Fruit fly (Drosophila melanogaster) whole organism, embryonic: ENCODE data around the gene Cpsf73.

Experiments used
- Antp ChIP-seq: fragments of 200-800 bp; sonication (Bioruptor generic); optimal IDR thresholded peaks from 3 replicates; lab custom pipeline; 2016; ENCODE audit warnings: missing biosample characterization, missing genetic modification characterization
- Blimp-1 ChIP-seq: fragments of 200-800 bp; sonication (Bioruptor generic); optimal IDR thresholded peaks from 3 replicates; lab custom pipeline; 2018; ENCODE audit warnings: missing biosample characterization, missing genetic modification characterization, mild to moderate bottlenecking, moderate library complexity, missing genetic modification reagents
- CG10979 ChIP-seq: fragments of 200-800 bp; sonication (Bioruptor generic); optimal IDR thresholded peaks from 2 replicates; lab custom pipeline; 2018; ENCODE audit warnings: missing biosample characterization, mild to moderate bottlenecking, missing genetic modification characterization, moderate library complexity
- CG11695 ChIP-seq: fragments of 200-800 bp; sonication (Bioruptor generic); IDR thresholded peaks from 3 replicates; pipeline ENCODE4 v1.3.6; 2022; ENCODE audit warnings: missing biosample characterization, missing genetic modification characterization
- CG12769 ChIP-seq: fragments of 200-800 bp; sonication (Bioruptor generic); optimal IDR thresholded peaks from 2 replicates; lab custom pipeline; 2019; ENCODE audit warnings: missing biosample characterization, mild to moderate bottlenecking, missing genetic modification characterization, moderate library complexity
- CG16813 ChIP-seq: fragments of 200-800 bp; sonication (Bioruptor generic); IDR thresholded peaks from 3 replicates; pipeline ENCODE4 v1.3.6; 2022; ENCODE audit warnings: missing biosample characterization, missing genetic modification characterization; ENCODE audit not compliant: partially characterized antibody
- CG17359 ChIP-seq: fragments of 200-800 bp; sonication (Bioruptor generic); optimal IDR thresholded peaks from 3 replicates; lab custom pipeline; 2018; ENCODE audit warnings: missing biosample characterization, mild to moderate bottlenecking, missing genetic modification characterization, moderate library complexity
- CG3847 ChIP-seq: fragments of 200-800 bp; sonication (Bioruptor generic); IDR thresholded peaks from 2 replicates; pipeline ENCODE4 v1.3.6; 2022; ENCODE audit warnings: missing biosample characterization, missing genetic modification characterization
- CG4617 ChIP-seq: fragments of 200-800 bp; sonication (Bioruptor generic); optimal IDR thresholded peaks from 3 replicates; lab custom pipeline; 2016; ENCODE audit warnings: missing biosample characterization, missing genetic modification characterization, borderline replicate concordance
- CG6175 ChIP-seq: fragments of 200-800 bp; sonication (Bioruptor generic); IDR thresholded peaks from 3 replicates; pipeline ENCODE4 v1.3.6; 2022; ENCODE audit warnings: missing biosample characterization, missing genetic modification characterization
- CG6272 ChIP-seq: fragments of 200-800 bp; sonication (Bioruptor generic); IDR thresholded peaks from 2 replicates; pipeline ENCODE4 v1.3.6; 2022; ENCODE audit warnings: missing biosample characterization, missing genetic modification characterization
- CG6791 ChIP-seq: fragments of 200-800 bp; sonication (Bioruptor generic); IDR thresholded peaks from 3 replicates; pipeline ENCODE4 v1.3.6; 2022; ENCODE audit warnings: missing biosample characterization, missing genetic modification characterization; ENCODE audit not compliant: partially characterized antibody
- CG8388 ChIP-seq: fragments of 200-800 bp; sonication (Bioruptor generic); optimal IDR thresholded peaks from 2 replicates; lab custom pipeline; 2019; ENCODE audit warnings: missing biosample characterization, mild to moderate bottlenecking, missing genetic modification characterization, moderate library complexity
- CoRest ChIP-seq: fragments of 200-800 bp; sonication (Bioruptor generic); optimal IDR thresholded peaks from 3 replicates; lab custom pipeline; 2018; ENCODE audit warnings: missing biosample characterization, mild to moderate bottlenecking, missing genetic modification characterization, moderate library complexity
- Deaf1 ChIP-seq: fragments of 200-800 bp; optimal IDR thresholded peaks from 3 replicates; lab custom pipeline; 2019; ENCODE audit warnings: missing biosample characterization, mild to moderate bottlenecking, missing genetic modification characterization, moderate library complexity
- Dll ChIP-seq: fragments of 200-800 bp; sonication (Bioruptor generic); IDR thresholded peaks from 4 replicates; pipeline ENCODE4 v1.3.6; 2022; ENCODE audit warnings: missing biosample characterization, missing genetic modification characterization; ENCODE audit not compliant: partially characterized antibody
- Elba2 ChIP-seq: fragments of 200-800 bp; sonication (Bioruptor generic); optimal IDR thresholded peaks from 3 replicates; lab custom pipeline; 2016; ENCODE audit warnings: missing biosample characterization, missing genetic modification characterization
- HLH3B ChIP-seq: fragments of 200-800 bp; sonication (Bioruptor generic); IDR thresholded peaks from 2 replicates; pipeline ENCODE4 v1.3.6; 2022; ENCODE audit warnings: missing biosample characterization, missing genetic modification characterization
- Lpt ChIP-seq: fragments of >200 bp; optimal IDR thresholded peaks from 2 replicates; lab custom pipeline; 2018; ENCODE audit warnings: missing biosample characterization, missing genetic modification characterization
- Med ChIP-seq: fragments of 200-800 bp; sonication (Bioruptor generic); peaks from one replicate; lab custom pipeline; 2016; ENCODE audit warnings: missing biosample characterization, missing genetic modification characterization, mild to moderate bottlenecking, inconsistent platforms, moderate library complexity
- Scr ChIP-seq: fragments of 200-800 bp; sonication (Bioruptor generic); IDR thresholded peaks from 2 replicates; pipeline ENCODE4 v1.3.6; 2022; ENCODE audit warnings: missing biosample characterization, missing genetic modification characterization; ENCODE audit not compliant: partially characterized antibody
- YL-1 ChIP-seq: fragments of 200-800 bp; sonication (Bioruptor generic); optimal IDR thresholded peaks from 3 replicates; lab custom pipeline; 2017; ENCODE audit warnings: missing biosample characterization, mild to moderate bottlenecking, missing genetic modification characterization
- ato ChIP-seq: fragments of 200-800 bp; sonication (Bioruptor generic); IDR thresholded peaks from 2 replicates; pipeline ENCODE4 v1.3.6; 2022; ENCODE audit warnings: missing biosample characterization, missing genetic modification characterization; ENCODE audit not compliant: partially characterized antibody
- az2 ChIP-seq: fragments of 200-800 bp; sonication (Bioruptor generic); optimal IDR thresholded peaks from 3 replicates; lab custom pipeline; 2016; ENCODE audit warnings: missing biosample characterization, missing genetic modification characterization
- bbx ChIP-seq: fragments of 200-800 bp; sonication (Bioruptor generic); IDR thresholded peaks from 2 replicates; pipeline ENCODE4 v1.3.6; 2022; ENCODE audit warnings: missing biosample characterization, missing genetic modification characterization; ENCODE audit not compliant: partially characterized antibody
- chm ChIP-seq: fragments of 200-800 bp; sonication (Bioruptor generic); IDR thresholded peaks from 2 replicates; pipeline ENCODE4 v1.3.6; 2022; ENCODE audit warnings: missing biosample characterization, missing genetic modification characterization
- da ChIP-seq: fragments of 200-800 bp; sonication (Bioruptor generic); optimal IDR thresholded peaks from 2 replicates; lab custom pipeline; 2016; ENCODE audit warnings: missing biosample characterization, missing genetic modification characterization
- gfzf ChIP-seq: fragments of 200-800 bp; sonication (Bioruptor generic); optimal IDR thresholded peaks from 2 replicates; lab custom pipeline; 2016; ENCODE audit warnings: missing biosample characterization, mild to moderate bottlenecking, missing genetic modification characterization, moderate library complexity
- grau ChIP-seq: fragments of 200-800 bp; optimal IDR thresholded peaks from 3 replicates; lab custom pipeline; 2019; ENCODE audit warnings: missing biosample characterization, mild to moderate bottlenecking, missing genetic modification characterization, moderate library complexity
- h ChIP-seq: fragments of >200 bp; optimal IDR thresholded peaks from 2 replicates; lab custom pipeline; 2017
- kni ChIP-seq: fragments of 200-800 bp; sonication (Bioruptor generic); optimal IDR thresholded peaks from 3 replicates; lab custom pipeline; 2017; ENCODE audit warnings: mild to moderate bottlenecking, missing biosample characterization, missing genetic modification reagents, missing genetic modification characterization
- mld ChIP-seq: fragments of 200-800 bp; sonication (Bioruptor generic); IDR thresholded peaks from 3 replicates; pipeline ENCODE4 v1.3.6; 2022; ENCODE audit warnings: missing biosample characterization, missing genetic modification characterization; ENCODE audit not compliant: partially characterized antibody
- nau ChIP-seq: fragments of 200-800 bp; sonication (Bioruptor generic); optimal IDR thresholded peaks from 3 replicates; lab custom pipeline; 2017; ENCODE audit warnings: missing biosample characterization, mild to moderate bottlenecking, missing genetic modification characterization, missing genetic modification reagents
- nerfin-2 ChIP-seq: fragments of 200-800 bp; sonication (Bioruptor generic); IDR thresholded peaks from 2 replicates; pipeline ENCODE4 v1.3.6; 2022; ENCODE audit warnings: missing biosample characterization, missing genetic modification characterization; ENCODE audit not compliant: partially characterized antibody
- nmo ChIP-seq: fragments of 200-800 bp; sonication (Bioruptor generic); optimal IDR thresholded peaks from 2 replicates; lab custom pipeline; 2018; ENCODE audit warnings: missing biosample characterization, mild to moderate bottlenecking, missing genetic modification characterization, moderate library complexity
- pfk ChIP-seq: fragments of 200-800 bp; sonication (Bioruptor generic); optimal IDR thresholded peaks from 2 replicates; lab custom pipeline; 2018; ENCODE audit warnings: missing biosample characterization, mild to moderate bottlenecking, missing genetic modification characterization, moderate library complexity
- ro ChIP-seq: fragments of 200-800 bp; sonication (Bioruptor generic); IDR thresholded peaks from 2 replicates; pipeline ENCODE4 v1.3.6; 2022; ENCODE audit warnings: missing biosample characterization, missing genetic modification characterization
- run ChIP-seq: fragments of 200-800 bp; sonication (Bioruptor generic); optimal IDR thresholded peaks from 3 replicates; lab custom pipeline; 2018; ENCODE audit warnings: missing biosample characterization, mild to moderate bottlenecking, missing genetic modification characterization
- shn ChIP-seq: fragments of 200-800 bp; sonication (Bioruptor generic); optimal IDR thresholded peaks from 3 replicates; lab custom pipeline; 2016; ENCODE audit warnings: missing biosample characterization, missing genetic modification characterization
- slbo ChIP-seq: fragments of 200-800 bp; sonication (Bioruptor generic); IDR thresholded peaks from 2 replicates; pipeline ENCODE4 v1.3.6; 2022; ENCODE audit warnings: missing biosample characterization, missing genetic modification characterization
- sqz ChIP-seq: fragments of 200-800 bp; sonication (Bioruptor generic); optimal IDR thresholded peaks from 3 replicates; lab custom pipeline; 2018; ENCODE audit warnings: missing biosample characterization, mild to moderate bottlenecking, missing genetic modification characterization
- ssp ChIP-seq: fragments of 200-800 bp; sonication (Bioruptor generic); IDR thresholded peaks from 2 replicates; pipeline ENCODE4 v1.3.6; 2022; ENCODE audit warnings: missing biosample characterization, missing genetic modification characterization
- tgo ChIP-seq: fragments of 200-800 bp; sonication (Bioruptor generic); IDR thresholded peaks from 3 replicates; pipeline ENCODE4 v1.3.6; 2022; ENCODE audit warnings: missing biosample characterization, missing genetic modification characterization
- tna ChIP-seq: fragments of 200-800 bp; sonication (Bioruptor generic); IDR thresholded peaks from 2 replicates; pipeline ENCODE4 v1.3.6; 2022; ENCODE audit warnings: missing biosample characterization, missing genetic modification characterization; ENCODE audit not compliant: partially characterized antibody
- trem ChIP-seq: fragments of 200-800 bp; optimal IDR thresholded peaks from 3 replicates; lab custom pipeline; 2019; ENCODE audit warnings: missing biosample characterization, mild to moderate bottlenecking, missing genetic modification characterization, moderate library complexity
- unc-4 ChIP-seq: fragments of 200-800 bp; sonication (Bioruptor generic); IDR thresholded peaks from 2 replicates; pipeline ENCODE4 v1.3.6; 2022; ENCODE audit warnings: missing biosample characterization, missing genetic modification characterization; ENCODE audit not compliant: partially characterized antibody
- z ChIP-seq: fragments of 200-800 bp; sonication (Bioruptor generic); IDR thresholded peaks from 3 replicates; pipeline ENCODE4 v1.3.6; 2022; ENCODE audit warnings: missing biosample characterization, missing genetic modification characterization

The Cpsf73 gene

dm6 chr3R:18669812-18670211 is 6.5 kb upstream of the Cpsf73 start (continued):
- peak; percentile 6 for TF ChIP-seq CG17359
- TF ChIP-seq Med: peak; percentile 69
- peak; percentile 48 for TF ChIP-seq slbo (GFP tag; lab: Robert Waterston, UW)
- peak; percentile 43; the same call in 2 of the 3 replicates for TF ChIP-seq tgo (GFP tag; lab: Robert Waterston, UW)
- 0 out of 2 replicates have a peak, but pooled peaks have one; percentile 20 for TF ChIP-seq HLH3B (GFP tag; lab: Robert Waterston, UW)
- peak; percentile 20; the same call in 1 of the 2 replicates for TF ChIP-seq CG3847
- 0 out of 3 replicates have a peak, but pooled peaks have one; percentile 16 for TF ChIP-seq CG11695
- TF ChIP-seq h (lab: Kevin White, UChicago): no peak
- no peak for TF ChIP-seq trem (tag; lab: Kevin White, UChicago)
- 0 out of 2 replicates have a peak, but pooled peaks have one; percentile 7 for TF ChIP-seq CG6272
- TF ChIP-seq az2: peak; percentile 7
- peak; percentile 2 for TF ChIP-seq CG10979 (tag; lab: Kevin White, UChicago)
- TF ChIP-seq run (tag; lab: Kevin White, UChicago): no peak

DNA sequence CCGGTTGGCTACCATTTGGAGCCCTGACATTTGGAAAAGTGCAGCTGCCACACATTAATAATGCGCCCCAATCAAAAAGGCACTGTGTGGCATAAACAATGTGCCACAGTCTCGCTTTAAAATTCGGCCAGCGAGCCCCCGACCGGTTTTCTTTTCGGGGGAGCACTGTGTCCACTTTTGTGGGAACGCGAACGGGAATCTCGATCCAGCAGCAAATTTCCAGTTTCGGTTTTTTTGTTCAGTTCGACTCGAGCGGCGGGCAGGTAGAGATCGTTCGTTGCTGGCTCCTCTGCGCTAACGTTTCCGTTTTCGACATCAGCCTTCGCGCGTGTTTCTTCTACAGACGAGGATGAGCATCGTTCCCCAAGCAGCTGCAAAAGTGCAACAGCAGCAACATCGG is 5.8 kb upstream of the Cpsf73 start, which contains the start of gene CG7702:
CG7702 (plus strand) TSS at position 239 of the 400 bp plus-strand sequence.
- TF ChIP-seq tna (0 out of 2 replicates have a peak, but pooled peaks have one; percentile 24), sqz (GFP tag; lab: Kevin White, UChicago) (peak; percentile 57), CG8388 (GFP tag; lab: Kevin White, UChicago) (peak; percentile 42), kni (GFP tag; lab: Kevin White, UChicago) (peak; percentile 62), grau (tag; lab: Kevin White, UChicago) (peak; percentile 38), ro (GFP tag; lab: Robert Waterston, UW) (no peak), Blimp-1 (peak; percentile 31), bbx (GFP tag; lab: Robert Waterston, UW) (peak; percentile 37; the same call in 1 of the 2 replicates), CG6175 (peak; percentile 56; the same call in 1 of the 3 replicates), Med (peak; percentile 71), z (GFP tag; lab: Robert Waterston, UW) (0 out of 3 replicates have a peak, but pooled peaks have one; percentile 26), da (GFP tag; lab: Kevin White, UChicago) (no peak), Deaf1 (tag; lab: Kevin White, UChicago) (peak; percentile 29), CG12769 (tag; lab: Kevin White, UChicago) (peak; percentile 56), ato (GFP tag; lab: Robert Waterston, UW) (peak; percentile 36; the same call in 1 of the 2 replicates), pfk (GFP tag; lab: Kevin White, UChicago) (no peak), nau (no peak), Antp (no peak), Lpt (GFP tag; lab: Kevin White, UChicago) (no peak), chm (0 out of 2 replicates have a peak, but pooled peaks have one; percentile 32)

DNA sequence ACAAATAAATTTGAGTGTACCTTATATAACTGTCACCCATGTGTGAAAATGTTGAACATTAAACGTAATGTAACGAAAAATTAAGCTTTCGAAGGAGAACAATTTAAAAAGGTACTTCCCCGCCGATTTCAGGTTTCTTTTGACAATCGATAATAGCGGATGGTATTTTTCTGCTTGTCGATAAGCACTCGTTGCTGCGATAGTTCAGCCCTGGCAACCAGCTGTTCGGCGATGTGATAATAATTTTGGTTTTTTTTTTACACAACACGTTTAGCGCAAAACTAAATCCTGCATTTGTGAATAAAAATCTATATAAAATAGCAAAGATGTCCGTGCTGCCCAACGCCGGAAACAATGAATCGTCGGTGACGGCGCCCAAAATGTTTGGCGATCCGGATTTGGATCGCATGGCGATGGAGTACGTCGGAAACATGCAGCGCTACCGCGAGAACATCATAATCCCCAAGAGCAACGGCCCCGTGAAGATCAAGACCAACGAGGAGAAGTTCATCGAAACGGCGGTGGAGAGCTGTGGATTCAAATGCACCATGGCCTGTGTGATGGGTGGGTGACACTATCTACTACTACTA is 4.4 kb upstream of the Cpsf73 start, which contains the start of gene CG31229:
CG31229 (plus strand) TSS at position 194 of the 590 bp plus-strand sequence.
- TF ChIP-seq nerfin-2: 0 out of 2 replicates have a peak, but pooled peaks have one; percentile 24
- peak; percentile 66; the same call in 3 of the 4 replicates for TF ChIP-seq Dll (GFP tag; lab: Robert Waterston, UW)
- TF ChIP-seq trem (tag; lab: Kevin White, UChicago): peak; percentile 6
- TF ChIP-seq mld (GFP tag; lab: Robert Waterston, UW): 0 out of 3 replicates have a peak, but pooled peaks have one; percentile 39
- TF ChIP-seq CG6791 (GFP tag; lab: Robert Waterston, UW): peak; percentile 56; the same call in 1 of the 3 replicates
- TF ChIP-seq CG16813: peak; percentile 43; the same call in 2 of the 3 replicates
- peak; percentile 5 for TF ChIP-seq CoRest
- no peak for TF ChIP-seq Elba2 (GFP tag; lab: Kevin White, UChicago)
- no peak for TF ChIP-seq ssp (GFP tag; lab: Robert Waterston, UW)
- TF ChIP-seq Scr (GFP tag; lab: Robert Waterston, UW): peak; percentile 64
- TF ChIP-seq CG4617 (GFP tag; lab: Kevin White, UChicago): peak; percentile 41
- TF ChIP-seq shn (GFP tag; lab: Kevin White, UChicago): no peak
- TF ChIP-seq unc-4: peak; percentile 59
- peak; percentile 47 for TF ChIP-seq gfzf (GFP tag; lab: Kevin White, UChicago)
- TF ChIP-seq YL-1: peak; percentile 7
- TF ChIP-seq nmo (GFP tag; lab: Kevin White, UChicago): peak; percentile 8
